Fruit fly (Drosophila melanogaster) Kc167 (cell line): ENCODE data around the gene CG15027.

Source experiments
- insv ChIP-seq: fragments of >200 bp; optimal IDR thresholded peaks from 3 replicates; lab custom pipeline; 2018; ENCODE audit warnings: missing external identifiers
- psq ChIP-seq: fragments of >200 bp; optimal IDR thresholded peaks from 2 replicates; lab custom pipeline; 2017; ENCODE audit warnings: missing external identifiers

- TF ChIP-seq psq (lab: Kevin White, UChicago), result no peak
- TF ChIP-seq insv (lab: Kevin White, UChicago), result no peak
These were observed 10.3 kb upstream of the CG15027 start, which contains the start of gene CG9072 for dm6 chrX:15095942-15096341.
